6 worm cellular contexts compared by ENCODE assay signal in the genomic region with DNA sequence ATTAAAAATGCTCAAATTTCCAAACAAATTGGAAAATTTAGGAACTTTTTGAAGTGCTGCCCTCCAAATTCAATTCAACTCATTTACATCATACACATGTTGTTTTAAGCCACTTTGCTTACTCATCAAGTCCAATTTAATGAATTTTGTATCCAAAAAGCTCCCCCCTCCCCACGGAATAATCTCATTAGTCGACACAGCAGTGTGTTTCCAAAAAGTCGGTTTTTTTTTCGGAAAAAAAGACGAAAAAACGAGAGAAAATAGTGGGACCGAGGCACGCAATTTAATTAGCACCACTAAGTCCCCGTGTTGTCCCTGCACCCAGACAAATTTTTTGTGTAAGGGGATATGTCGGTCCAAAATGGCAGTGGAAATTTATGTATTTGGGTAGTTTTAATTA.
TF ChIP-seq lines count a peak whose summit lies in the region.

No protein-coding gene starts in this region.

TF ChIP-seq in whole organism, L1 larva, 84 proteins besides CTCF, POLR2A, EP300 and RAD21 (continues in another document):
- TF ChIP-seq zag-1 (tag; optimal IDR thresholded peaks at IDR 0.05; lab: Kevin White, UChicago), result peak; percentile 45
- peak; percentile 61 for TF ChIP-seq nhr-47 (tag; optimal IDR thresholded peaks at IDR 0.05; lab: Kevin White, UChicago)
- no peak for TF ChIP-seq tlp-1 (tag; optimal IDR thresholded peaks at IDR 0.05; lab: Kevin White, UChicago)
- TF ChIP-seq efl-1 (optimal IDR thresholded peaks at IDR 0.05; lab: Kevin White, UChicago), result peak in 1 of 2 experiments; percentile 11
- TF ChIP-seq efl-1 (GFP tag; optimal IDR thresholded peaks at IDR 0.05 in 1 of 2; lab: Kevin White, UChicago), result peak in 1 of 2 experiments; percentile 92
- peak; percentile 7 for TF ChIP-seq fkh-10 (GFP tag; optimal IDR thresholded peaks at IDR 0.05; lab: Kevin White, UChicago)
- no peak for TF ChIP-seq unc-98 (GFP tag; IDR thresholded peaks at IDR 0.05; lab: Robert Waterston, UW)
- no peak for TF ChIP-seq vab-15 (tag; optimal IDR thresholded peaks at IDR 0.05; lab: Kevin White, UChicago)
- TF ChIP-seq skn-1 (tag; optimal IDR thresholded peaks at IDR 0.05; lab: Kevin White, UChicago), result no peak
- no peak for TF ChIP-seq pqm-1 (tag; optimal IDR thresholded peaks at IDR 0.05; lab: Kevin White, UChicago)
- no peak for TF ChIP-seq aly-2 (tag; optimal IDR thresholded peaks at IDR 0.05; lab: Kevin White, UChicago)
- TF ChIP-seq nhr-28 (tag; optimal IDR thresholded peaks at IDR 0.05; lab: Kevin White, UChicago), result no peak
- no peak for TF ChIP-seq grh-1 (GFP tag; IDR thresholded peaks at IDR 0.05; lab: Robert Waterston, UW)
- peak; percentile 37 for TF ChIP-seq swsn-7 (tag; optimal IDR thresholded peaks at IDR 0.05; lab: Kevin White, UChicago)
- no peak for TF ChIP-seq lin-15B (tag; optimal IDR thresholded peaks at IDR 0.05; lab: Kevin White, UChicago)

TF ChIP-seq in whole organism, L2 larva, 48 proteins besides CTCF, POLR2A, EP300 and RAD21:
- TF ChIP-seq mab-5 (tag; optimal IDR thresholded peaks at IDR 0.05; lab: Kevin White, UChicago), result no peak
- TF ChIP-seq gmeb-1 (tag; optimal IDR thresholded peaks at IDR 0.05; lab: Kevin White, UChicago), result no peak
- TF ChIP-seq sma-9 (GFP tag; optimal IDR thresholded peaks at IDR 0.05; lab: Kevin White, UChicago), result peak; percentile 19
- TF ChIP-seq sma-9 (tag; optimal IDR thresholded peaks at IDR 0.05; lab: Kevin White, UChicago), result no peak
- peak in 1 of 2 experiments; percentile 17 for TF ChIP-seq lsy-2 (tag; optimal IDR thresholded peaks at IDR 0.05; lab: Kevin White, UChicago)
- TF ChIP-seq zag-1 (tag; optimal IDR thresholded peaks at IDR 0.05; lab: Kevin White, UChicago), result peak; percentile 64
- TF ChIP-seq C34F6.9 (tag; optimal IDR thresholded peaks at IDR 0.05; lab: Kevin White, UChicago), result peak; percentile 38
- no peak for TF ChIP-seq blmp-1 (tag; optimal IDR thresholded peaks at IDR 0.05; lab: Kevin White, UChicago; ENCODE audit: insufficient read depth)
- TF ChIP-seq lin-13 (GFP tag; optimal IDR thresholded peaks at IDR 0.05; lab: Kevin White, UChicago), result peak; percentile 14
- no peak for TF ChIP-seq ztf-11 (tag; optimal IDR thresholded peaks at IDR 0.05; lab: Kevin White, UChicago)
TF ChIP-seq in whole organism, L2 larva: peak in this region for 5.

TF ChIP-seq in whole organism, L3 larva, 47 proteins besides CTCF, POLR2A, EP300 and RAD21:
- TF ChIP-seq elt-1 (tag; optimal IDR thresholded peaks at IDR 0.05; lab: Kevin White, UChicago), result no peak
- TF ChIP-seq tbx-2 (tag; optimal IDR thresholded peaks at IDR 0.05; lab: Kevin White, UChicago), result peak; percentile 21
- peak; percentile 11 for TF ChIP-seq nfya-1 (tag; optimal IDR thresholded peaks at IDR 0.05; lab: Kevin White, UChicago; ENCODE audit: insufficient read depth)
- peak; percentile 2 for TF ChIP-seq hmg-11 (tag; optimal IDR thresholded peaks at IDR 0.05; lab: Kevin White, UChicago)
- TF ChIP-seq nhr-23 (tag; optimal IDR thresholded peaks at IDR 0.05; lab: Kevin White, UChicago), result no peak

TF ChIP-seq in whole organism, L4 larva, 104 proteins besides CTCF, POLR2A, EP300 and RAD21 (continues in another document):
- TF ChIP-seq hmg-1.1 (GFP tag; IDR thresholded peaks at IDR 0.05; lab: Robert Waterston, UW) (0 out of 2 replicates have a peak, but pooled peaks have one; percentile 9), lin-15B (tag; optimal IDR thresholded peaks at IDR 0.05; lab: Kevin White, UChicago) (no peak), jun-1 (tag; optimal IDR thresholded peaks at IDR 0.05; lab: Kevin White, UChicago) (no peak), aha-1 (tag; lab: Kevin White, UChicago) (peak; percentile 1), lin-29 (GFP tag; IDR thresholded peaks at IDR 0.05; lab: Robert Waterston, UW) (no peak), nhr-10 (tag; optimal IDR thresholded peaks at IDR 0.05; lab: Kevin White, UChicago) (no peak), T26A8.4 (GFP tag; IDR thresholded peaks at IDR 0.05; lab: Robert Waterston, UW) (no peak), hlh-30 (tag; optimal IDR thresholded peaks at IDR 0.05; lab: Kevin White, UChicago; ENCODE audit: insufficient read depth) (no peak), lsy-2 (tag; optimal IDR thresholded peaks at IDR 0.05; lab: Kevin White, UChicago) (peak in 1 of 2 experiments; percentile 12), tag-97 (GFP tag; IDR thresholded peaks at IDR 0.05; lab: Robert Waterston, UW) (no peak), Y105C5A.15 (GFP tag; IDR thresholded peaks at IDR 0.05; lab: Robert Waterston, UW) (no peak), dmd-8 (GFP tag; IDR thresholded peaks at IDR 0.05; lab: Robert Waterston, UW) (no peak), mdt-29 (GFP tag; IDR thresholded peaks at IDR 0.05; lab: Robert Waterston, UW) (no peak), lin-39 (tag; optimal IDR thresholded peaks at IDR 0.05; lab: Kevin White, UChicago) (no peak), rbr-2 (tag; optimal IDR thresholded peaks at IDR 0.05; lab: Kevin White, UChicago) (peak; percentile 20), ceh-82 (tag; optimal IDR thresholded peaks at IDR 0.05; lab: Kevin White, UChicago) (no peak), nhr-102 (tag; optimal IDR thresholded peaks at IDR 0.05; lab: Kevin White, UChicago) (no peak), ces-1 (GFP tag; optimal IDR thresholded peaks at IDR 0.05; lab: Kevin White, UChicago) (peak; percentile 86), F49E8.2 (tag; optimal IDR thresholded peaks at IDR 0.05; lab: Kevin White, UChicago; ENCODE audit: borderline replicate concordance) (no peak), unc-130 (GFP tag; optimal IDR thresholded peaks at IDR 0.05; lab: Kevin White, UChicago) (no peak)

TF ChIP-seq in whole organism, late embryonic, 69 proteins besides CTCF, POLR2A, EP300 and RAD21:
- TF ChIP-seq odd-2 (tag; optimal IDR thresholded peaks at IDR 0.05; lab: Kevin White, UChicago) (no peak), unc-55 (GFP tag; optimal IDR thresholded peaks at IDR 0.05; lab: Kevin White, UChicago) (no peak), madf-2 (tag; optimal IDR thresholded peaks at IDR 0.05; lab: Kevin White, UChicago) (no peak), dmd-4 (tag; optimal IDR thresholded peaks at IDR 0.05; lab: Kevin White, UChicago; ENCODE audit: borderline replicate concordance) (no peak), unc-42 (tag; optimal IDR thresholded peaks at IDR 0.05; lab: Kevin White, UChicago) (peak; percentile 99), ceh-14 (tag; optimal IDR thresholded peaks at IDR 0.05; lab: Kevin White, UChicago) (peak; percentile 81), nfya-1 (tag; optimal IDR thresholded peaks at IDR 0.05; lab: Kevin White, UChicago) (no peak), nhr-11 (tag; optimal IDR thresholded peaks at IDR 0.05; lab: Kevin White, UChicago) (no peak), tbx-2 (tag; optimal IDR thresholded peaks at IDR 0.05; lab: Kevin White, UChicago) (no peak), ref-2 (tag; optimal IDR thresholded peaks at IDR 0.05; lab: Kevin White, UChicago) (no peak), npax-4 (tag; optimal IDR thresholded peaks at IDR 0.05; lab: Kevin White, UChicago) (no peak), ceh-31 (tag; optimal IDR thresholded peaks at IDR 0.05; lab: Kevin White, UChicago) (peak; percentile 53), pat-9 (tag; optimal IDR thresholded peaks at IDR 0.05; lab: Kevin White, UChicago) (no peak), ama-1 (optimal IDR thresholded peaks at IDR 0.05; lab: Kevin White, UChicago) (no peak), ceh-24 (tag; optimal IDR thresholded peaks at IDR 0.05; lab: Kevin White, UChicago) (no peak)

TF ChIP-seq in whole organism, mixed stage, embryonic, 35 proteins besides CTCF, POLR2A, EP300 and RAD21:
- TF ChIP-seq ces-1 (GFP tag; optimal IDR thresholded peaks at IDR 0.05; lab: Kevin White, UChicago) (peak; percentile 96), ham-2 (GFP tag; optimal IDR thresholded peaks at IDR 0.05; lab: Kevin White, UChicago) (no peak)
TF ChIP-seq in whole organism, mixed stage, embryonic: peak in this region for 1.
